Worm (Caenorhabditis elegans) whole organism, late embryonic: Measurements from ENCODE around the gene Y17G7B.22.
A peak's percentile ranks its signal among the peaks of the same experiment; 100 is the strongest.

Experiments
- ceh-24 ChIP-seq: sonication (generic microtip); optimal IDR thresholded peaks from 2 replicates; lab custom pipeline; 2016; ENCODE audit warnings: mild to moderate bottlenecking, missing genetic modification characterization, missing compliant biosample characterization
- hlh-6 ChIP-seq: sonication (generic microtip); optimal IDR thresholded peaks from 2 replicates; lab custom pipeline; 2016; ENCODE audit warnings: missing genotype, missing genetic modification characterization, missing compliant biosample characterization
- nfya-1 ChIP-seq: sonication (generic microtip); optimal IDR thresholded peaks from 2 replicates; lab custom pipeline; 2017; ENCODE audit warnings: missing genetic modification characterization, mild to moderate bottlenecking, missing compliant biosample characterization, antibody characterized with exemption, moderate library complexity
- sdc-2 ChIP-seq: sonication (generic microtip); optimal IDR thresholded peaks from 2 replicates; lab custom pipeline; 2016; ENCODE audit warnings: missing genotype, missing genetic modification characterization, missing compliant biosample characterization
- unc-55 ChIP-seq: sonication (generic microtip); optimal IDR thresholded peaks from 2 replicates; lab custom pipeline; 2017; ENCODE audit warnings: missing biosample characterization, missing genetic modification reagents, missing genetic modification characterization

Gene Y17G7B.22

ce11 chrII:12108843-12109242, 41.0 kb downstream of the Y17G7B.22 start:
- no peak for TF ChIP-seq unc-55 (GFP tag; lab: Kevin White, UChicago)
- peak; percentile 97 for TF ChIP-seq nfya-1 (tag; lab: Kevin White, UChicago)
- no peak for TF ChIP-seq sdc-2 (tag; lab: Kevin White, UChicago)

ce11 chrII:12110997-12111396, 43.2 kb downstream of the Y17G7B.22 start:
- TF ChIP-seq ceh-24 (tag; lab: Kevin White, UChicago) (no peak), hlh-6 (tag; lab: Kevin White, UChicago) (peak; percentile 18)
- TF ChIP-seq, all 69 proteins: peak for 1
